Fruit fly (Drosophila melanogaster) Kc167 (cell line): Measurements from ENCODE around the gene CG6276.

Source experiments
- Myc ChIP-seq: fragments of >200 bp; optimal IDR thresholded peaks from 2 replicates; lab custom pipeline; 2017; ENCODE audit warnings: missing external identifiers
- Sin3A ChIP-seq: fragments of >200 bp; optimal IDR thresholded peaks from 2 replicates; lab custom pipeline; 2018; ENCODE audit warnings: missing external identifiers
- h ChIP-seq: fragments of >200 bp; optimal IDR thresholded peaks from 3 replicates; lab custom pipeline; 2018; ENCODE audit warnings: missing external identifiers
- insv ChIP-seq: fragments of >200 bp; optimal IDR thresholded peaks from 3 replicates; lab custom pipeline; 2018; ENCODE audit warnings: missing external identifiers
- psq ChIP-seq: fragments of >200 bp; optimal IDR thresholded peaks from 2 replicates; lab custom pipeline; 2017; ENCODE audit warnings: missing external identifiers
- ttk ChIP-seq: sonication (Bioruptor generic); optimal IDR thresholded peaks from 2 replicates; lab custom pipeline; 2017; ENCODE audit warnings: missing external identifiers

DNA sequence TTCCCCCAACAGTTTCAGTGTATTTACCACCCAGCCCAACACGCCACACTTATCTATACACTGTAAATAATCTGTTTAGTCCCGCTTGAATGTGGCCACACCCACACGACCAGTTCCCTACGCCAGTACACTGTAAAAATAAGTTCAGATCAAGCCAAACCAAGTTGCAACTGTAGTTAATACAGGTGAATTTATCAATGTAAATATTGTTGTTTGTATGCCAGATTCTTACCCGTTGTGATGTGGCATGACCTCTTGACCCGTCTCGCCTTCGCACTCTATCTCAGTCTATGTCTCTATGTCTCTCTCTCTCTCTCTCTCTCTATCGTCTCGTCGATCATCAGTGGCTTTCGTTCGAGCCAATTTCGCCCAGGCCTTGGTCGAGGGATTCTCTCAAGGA, 6.0 kb downstream of the CG6276 start:
- TF ChIP-seq h (no peak), Sin3A (lab: Kevin White, UChicago) (no peak), psq (lab: Kevin White, UChicago) (no peak), insv (lab: Kevin White, UChicago) (no peak), ttk (no peak), Myc (lab: Kevin White, UChicago) (no peak)
